Fruit fly (Drosophila melanogaster) whole organism, pupa: Measurements from ENCODE around the gene RpS15Aa.

Experiments
- CG10348 ChIP-seq: fragments of 200-800 bp; sonication (Bioruptor generic); IDR thresholded peaks from 2 replicates; pipeline ENCODE4 v1.3.6; 2022; ENCODE audit warnings: missing biosample characterization, missing genetic modification characterization
- CG12605 ChIP-seq: fragments of 200-800 bp; sonication (Bioruptor generic); IDR thresholded peaks from 2 replicates; pipeline ENCODE4 v1.3.6; 2022; ENCODE audit warnings: missing biosample characterization, missing genetic modification characterization
- CG13204 ChIP-seq: fragments of 200-800 bp; sonication (Bioruptor generic); optimal IDR thresholded peaks from 2 replicates; lab custom pipeline; 2018; ENCODE audit warnings: missing biosample characterization, mild to moderate bottlenecking, missing genetic modification characterization, moderate library complexity
- CG14655 ChIP-seq: fragments of 200-800 bp; sonication (Bioruptor generic); optimal IDR thresholded peaks from 3 replicates; lab custom pipeline; 2017; ENCODE audit warnings: mild to moderate bottlenecking, missing biosample characterization, missing genetic modification reagents, missing genetic modification characterization
- CG15710 ChIP-seq: fragments of 200-800 bp; sonication (Bioruptor generic); optimal IDR thresholded peaks from 2 replicates; lab custom pipeline; 2018; ENCODE audit warnings: missing biosample characterization, mild to moderate bottlenecking, missing genetic modification characterization, moderate library complexity
- CG17806 ChIP-seq: fragments of 200-800 bp; sonication (Bioruptor generic); optimal IDR thresholded peaks from 2 replicates; lab custom pipeline; 2018; ENCODE audit warnings: missing biosample characterization, mild to moderate bottlenecking, missing genetic modification characterization, moderate library complexity
- CG32121 ChIP-seq: fragments of 200-800 bp; sonication (Bioruptor generic); IDR thresholded peaks from 2 replicates; pipeline ENCODE4 v1.3.6; 2022; ENCODE audit warnings: missing biosample characterization, missing genetic modification characterization
- CG34367 ChIP-seq: fragments of 200-800 bp; sonication (Bioruptor generic); optimal IDR thresholded peaks from 2 replicates; lab custom pipeline; 2018; ENCODE audit warnings: missing biosample characterization, mild to moderate bottlenecking, missing genetic modification characterization
- CG4496 ChIP-seq: fragments of 200-800 bp; sonication (Bioruptor generic); IDR thresholded peaks from 3 replicates; pipeline ENCODE4 v1.3.6; 2022; ENCODE audit warnings: missing biosample characterization, missing genetic modification characterization
- CG8159 ChIP-seq: fragments of 200-800 bp; sonication (Bioruptor generic); optimal IDR thresholded peaks from 3 replicates; lab custom pipeline; 2018; ENCODE audit warnings: missing biosample characterization, mild to moderate bottlenecking, missing genetic modification characterization, moderate library complexity
- CG8301 ChIP-seq: fragments of 200-800 bp; sonication (Bioruptor generic); optimal IDR thresholded peaks from 2 replicates; lab custom pipeline; 2018; ENCODE audit warnings: missing biosample characterization, mild to moderate bottlenecking, missing genetic modification characterization
- CG9948 ChIP-seq: fragments of 200-800 bp; sonication (Bioruptor generic); optimal IDR thresholded peaks from 2 replicates; lab custom pipeline; 2018; ENCODE audit warnings: missing biosample characterization, mild to moderate bottlenecking, missing genetic modification characterization, moderate library complexity
- D1 ChIP-seq: fragments of 200-800 bp; sonication (Bioruptor generic); optimal IDR thresholded peaks from 2 replicates; lab custom pipeline; 2018; ENCODE audit warnings: missing biosample characterization, mild to moderate bottlenecking, missing genetic modification characterization, moderate library complexity
- EcR ChIP-seq: fragments of 200-800 bp; sonication (Bioruptor generic); optimal IDR thresholded peaks from 3 replicates; lab custom pipeline; 2019; ENCODE audit warnings: missing biosample characterization, missing genetic modification characterization, mild to moderate bottlenecking, moderate library complexity, missing genetic modification reagents
- Ets98B ChIP-seq: fragments of 200-800 bp; sonication (Bioruptor generic); IDR thresholded peaks from 2 replicates; pipeline ENCODE4 v1.3.6; 2022; ENCODE audit warnings: missing biosample characterization, missing genetic modification characterization
- Pif1A ChIP-seq: fragments of 200-800 bp; sonication (Bioruptor generic); optimal IDR thresholded peaks from 3 replicates; lab custom pipeline; 2016; ENCODE audit warnings: missing biosample characterization, missing genetic modification characterization
- Pif1B ChIP-seq: fragments of 200-800 bp; sonication (Bioruptor generic); optimal IDR thresholded peaks from 3 replicates; lab custom pipeline; 2016; ENCODE audit warnings: missing biosample characterization, missing genetic modification characterization
- Snoo ChIP-seq: fragments of 200-800 bp; sonication (Bioruptor generic); optimal IDR thresholded peaks from 3 replicates; lab custom pipeline; 2017; ENCODE audit warnings: missing biosample characterization, mild to moderate bottlenecking, missing genetic modification characterization, inconsistent platforms
- fd96Ca ChIP-seq: fragments of 200-800 bp; sonication (Bioruptor generic); IDR thresholded peaks from 3 replicates; pipeline ENCODE4 v1.3.6; 2022; ENCODE audit warnings: missing biosample characterization, missing genetic modification characterization
- gl ChIP-seq: fragments of 200-800 bp; sonication (Bioruptor generic); optimal IDR thresholded peaks from 2 replicates; lab custom pipeline; 2018; ENCODE audit warnings: missing biosample characterization, mild to moderate bottlenecking, missing genetic modification characterization
- rn ChIP-seq: fragments of 200-800 bp; sonication (Bioruptor generic); IDR thresholded peaks from 2 replicates; pipeline ENCODE4 v1.3.6; 2022; ENCODE audit warnings: missing biosample characterization, missing genetic modification characterization

RpS15Aa gene

dm6 chrX:13358240-13358799 is 20.8 kb upstream of the RpS15Aa start:
- no peak for TF ChIP-seq D1 (tag; lab: Kevin White, UChicago)
- 0 out of 3 replicates have a peak, but pooled peaks have one; percentile 45 for TF ChIP-seq CG4496
- TF ChIP-seq CG32121, result no peak
- TF ChIP-seq fd96Ca, result no peak

- TF ChIP-seq CG15710, result no peak
Measured at dm6 chrX:13346998-13347397, 9.5 kb upstream of the RpS15Aa start.

dm6 chrX:13345327-13345726 is 7.8 kb upstream of the RpS15Aa start:
- TF ChIP-seq CG10348 (GFP tag; lab: Robert Waterston, UW) (no peak), CG9948 (peak; percentile 63), CG15710 (peak; percentile 62), CG32121 (0 out of 2 replicates have a peak, but pooled peaks have one; percentile 23), CG14655 (GFP tag; lab: Kevin White, UChicago) (peak; percentile 61), Pif1B (GFP tag; lab: Kevin White, UChicago) (no peak), CG34367 (tag; lab: Kevin White, UChicago) (peak; percentile 24), CG8301 (peak; percentile 13), Snoo (no peak), CG4496 (no peak), fd96Ca (no peak), gl (tag; lab: Kevin White, UChicago) (no peak), CG13204 (GFP tag; lab: Kevin White, UChicago) (no peak), D1 (tag; lab: Kevin White, UChicago) (no peak), Pif1A (GFP tag; lab: Kevin White, UChicago) (no peak), EcR (GFP tag; lab: Kevin White, UChicago) (no peak), Ets98B (GFP tag; lab: Robert Waterston, UW) (no peak), CG17806 (tag; lab: Kevin White, UChicago) (peak; percentile 62), CG8159 (tag; lab: Kevin White, UChicago) (peak; percentile 72), CG12605 (GFP tag; lab: Robert Waterston, UW) (no peak), rn (GFP tag; lab: Robert Waterston, UW) (no peak)

- TF ChIP-seq CG14655 (GFP tag; lab: Kevin White, UChicago) (no peak), D1 (tag; lab: Kevin White, UChicago) (no peak), gl (tag; lab: Kevin White, UChicago) (no peak), CG8159 (tag; lab: Kevin White, UChicago) (no peak), rn (GFP tag; lab: Robert Waterston, UW) (no peak), CG15710 (no peak), CG8301 (no peak), CG9948 (no peak), Pif1B (GFP tag; lab: Kevin White, UChicago) (no peak), Pif1A (GFP tag; lab: Kevin White, UChicago) (no peak), CG34367 (tag; lab: Kevin White, UChicago) (no peak), CG4496 (no peak), CG32121 (no peak), CG17806 (tag; lab: Kevin White, UChicago) (no peak), EcR (GFP tag; lab: Kevin White, UChicago) (no peak), fd96Ca (no peak), Snoo (no peak), Ets98B (GFP tag; lab: Robert Waterston, UW) (no peak)
Measured at dm6 chrX:13338113-13338512, 608 bp upstream of the RpS15Aa start, which contains the start of gene CG15747. TSS of gene CG15747 (plus strand) at chrX:13338318.

dm6 chrX:13334434-13335146 is 2.9 kb downstream of the RpS15Aa start:
- TF ChIP-seq CG4496, result peak; percentile 42; the same call in 1 of the 3 replicates
- no peak for TF ChIP-seq fd96Ca

dm6 chrX:13332702-13333243 is 4.7 kb downstream of the RpS15Aa start:
- no peak; the same call in 2 of the 3 replicates for TF ChIP-seq CG4496
- no peak for TF ChIP-seq Ets98B (GFP tag; lab: Robert Waterston, UW)
- TF ChIP-seq CG8159 (tag; lab: Kevin White, UChicago), result peak; percentile 14
- peak; percentile 77 for TF ChIP-seq CG14655 (GFP tag; lab: Kevin White, UChicago)
- TF ChIP-seq CG10348 (GFP tag; lab: Robert Waterston, UW), result no peak
- TF ChIP-seq rn (GFP tag; lab: Robert Waterston, UW), result no peak
- TF ChIP-seq Pif1A (GFP tag; lab: Kevin White, UChicago), result peak; percentile 48
- TF ChIP-seq CG13204 (GFP tag; lab: Kevin White, UChicago), result peak; percentile 20
- peak; percentile 14 for TF ChIP-seq EcR (GFP tag; lab: Kevin White, UChicago)
- TF ChIP-seq fd96Ca, result 0 out of 3 replicates have a peak, but pooled peaks have one; percentile 34
- peak; percentile 1 for TF ChIP-seq Snoo
- TF ChIP-seq gl (tag; lab: Kevin White, UChicago), result no peak
- TF ChIP-seq CG9948, result peak; percentile 63
- no peak for TF ChIP-seq CG17806 (tag; lab: Kevin White, UChicago)
- no peak for TF ChIP-seq D1 (tag; lab: Kevin White, UChicago)
- no peak for TF ChIP-seq CG32121
- 0 out of 2 replicates have a peak, but pooled peaks have one; percentile 29 for TF ChIP-seq CG12605 (GFP tag; lab: Robert Waterston, UW)
- peak; percentile 6 for TF ChIP-seq CG34367 (tag; lab: Kevin White, UChicago)
- TF ChIP-seq CG15710, result no peak
- peak; percentile 62 for TF ChIP-seq CG8301
- TF ChIP-seq Pif1B (GFP tag; lab: Kevin White, UChicago), result peak; percentile 31
